Worm (Caenorhabditis elegans) whole organism, young adult: ENCODE data around the gene C14F11.4.

Source experiments
- B0035.1 ChIP-seq: sonication (generic microtip); optimal IDR thresholded peaks from 2 replicates; lab custom pipeline; 2016; ENCODE audit warnings: missing genetic modification characterization, mild to moderate bottlenecking, missing compliant biosample characterization, missing genotype, missing genetic modification reagents
- C06A6.2 ChIP-seq: fragments of 200-800 bp; sonication (Bioruptor generic); conservative IDR thresholded peaks from 2 replicates; pipeline ENCODE4 v1.3.6; 2022; ENCODE audit warnings: missing genetic modification characterization, missing compliant biosample characterization
- D2030.7 ChIP-seq: fragments of 200-800 bp; sonication (Bioruptor generic); IDR thresholded peaks from 2 replicates; pipeline ENCODE4 v1.3.6; 2022; ENCODE audit warnings: missing genetic modification reagents, missing genetic modification characterization, missing compliant biosample characterization
- F22D6.2 ChIP-seq: sonication (generic microtip); optimal IDR thresholded peaks from 2 replicates; lab custom pipeline; 2016; ENCODE audit warnings: mild to moderate bottlenecking, missing genetic modification characterization, missing compliant biosample characterization
- F33H1.4 ChIP-seq: fragments of 200-800 bp; sonication (Bioruptor generic); IDR thresholded peaks from 2 replicates; pipeline ENCODE4 v1.3.6; 2022; ENCODE audit warnings: missing genetic modification reagents, missing genetic modification characterization, missing compliant biosample characterization
- F49E8.2 ChIP-seq: sonication (generic microtip); optimal IDR thresholded peaks from 3 replicates; lab custom pipeline; 2017; ENCODE audit warnings: missing genetic modification characterization, mild to moderate bottlenecking, missing compliant biosample characterization, antibody characterized with exemption, moderate library complexity; ENCODE audit not compliant: insufficient read depth
- F55B11.4 ChIP-seq: sonication (generic microtip); optimal IDR thresholded peaks from 2 replicates; lab custom pipeline; 2016; ENCODE audit warnings: missing compliant biosample characterization, missing genetic modification characterization, borderline replicate concordance; ENCODE audit not compliant: insufficient read depth
- ama-1 ChIP-seq, 3 experiments: fragments of 150-350 bp in 1 of 3; sonication (generic microtip) in 2 of 3; optimal IDR thresholded peaks; 2 replicates each; lab custom pipeline; 2014 to 2018; ENCODE audit warnings: missing biosample characterization in 2 of 3, missing genetic modification characterization in 2 of 3, missing genetic modification reagents in 2 of 3
- athp-1 ChIP-seq: sonication (generic microtip); optimal IDR thresholded peaks from 2 replicates; lab custom pipeline; 2017; ENCODE audit warnings: mild to moderate bottlenecking, missing genetic modification characterization, missing compliant biosample characterization
- attf-3 ChIP-seq: fragments of 200-800 bp; sonication (Bioruptor generic); conservative IDR thresholded peaks from 2 replicates; pipeline ENCODE4 v1.3.6; 2022; ENCODE audit warnings: missing genetic modification reagents, missing genetic modification characterization, missing compliant biosample characterization
- bed-2 ChIP-seq: fragments of 200-800 bp; sonication (Bioruptor generic); IDR thresholded peaks from 2 replicates; pipeline ENCODE4 v1.3.6; 2022; ENCODE audit warnings: missing genetic modification reagents, missing genetic modification characterization, missing compliant biosample characterization
- cebp-1 ChIP-seq, 2 experiments: fragments of 200-800 bp in 1 of 2; sonication (Bioruptor generic) in 1 of 2; sonication (generic microtip) in 1 of 2; IDR thresholded peaks in 1 of 2; optimal IDR thresholded peaks in 1 of 2; 2 replicates each; pipeline versions ENCODE4 v1.3.6 to Lab custom; 2017 to 2022; ENCODE audit warnings: missing compliant biosample characterization in 2 of 2, missing genetic modification characterization in 2 of 2, mild to moderate bottlenecking in 1 of 2, missing genetic modification reagents in 1 of 2, moderate library complexity in 1 of 2
- ceh-40 ChIP-seq: fragments of 200-800 bp; sonication (Bioruptor generic); IDR thresholded peaks from 2 replicates; pipeline ENCODE4 v1.3.6; 2022; ENCODE audit warnings: missing genetic modification characterization, missing compliant biosample characterization
- chd-7 ChIP-seq: sonication (generic microtip); optimal IDR thresholded peaks from 2 replicates; lab custom pipeline; 2016; ENCODE audit warnings: mild to moderate bottlenecking, missing genetic modification characterization, moderate library complexity, missing compliant biosample characterization
- dox-1 ChIP-seq: fragments of 200-800 bp; sonication (Bioruptor generic); IDR thresholded peaks from 2 replicates; pipeline ENCODE4 v1.3.6; 2022; ENCODE audit warnings: missing genetic modification reagents, missing genetic modification characterization, missing compliant biosample characterization
- dpff-1 ChIP-seq: sonication (generic microtip); optimal IDR thresholded peaks from 2 replicates; lab custom pipeline; 2017; ENCODE audit warnings: mild to moderate bottlenecking, missing genetic modification characterization, missing compliant biosample characterization
- egl-44 ChIP-seq: fragments of 200-800 bp; sonication (Bioruptor generic); IDR thresholded peaks from 2 replicates; pipeline ENCODE4 v1.3.6; 2022; ENCODE audit warnings: missing genetic modification reagents, missing genetic modification characterization, missing compliant biosample characterization
- egrh-3 ChIP-seq: fragments of 200-800 bp; sonication (Bioruptor generic); IDR thresholded peaks from 2 replicates; pipeline ENCODE4 v1.3.6; 2022; ENCODE audit warnings: missing genetic modification reagents, missing genetic modification characterization, missing compliant biosample characterization
- ekl-4 ChIP-seq: fragments of 200-800 bp; sonication (Bioruptor generic); IDR thresholded peaks from 2 replicates; pipeline ENCODE4 v1.3.6; 2022; ENCODE audit warnings: missing genetic modification reagents, missing genetic modification characterization, missing compliant biosample characterization
- ets-4 ChIP-seq: fragments of 200-800 bp; sonication (Bioruptor generic); optimal IDR thresholded peaks from 2 replicates; lab custom pipeline; 2018; ENCODE audit warnings: mild to moderate bottlenecking, missing genetic modification characterization, missing compliant biosample characterization
- fkh-3 ChIP-seq: sonication (generic microtip); optimal IDR thresholded peaks from 2 replicates; lab custom pipeline; 2016; ENCODE audit warnings: mild to moderate bottlenecking, missing genetic modification characterization, missing compliant biosample characterization
- hmg-1.2 ChIP-seq: fragments of 200-800 bp; sonication (Bioruptor generic); IDR thresholded peaks from 2 replicates; pipeline ENCODE4 v1.3.6; 2022; ENCODE audit warnings: missing genetic modification reagents, missing genetic modification characterization, missing compliant biosample characterization
- hmg-20 ChIP-seq: fragments of 200-800 bp; sonication (Bioruptor generic); IDR thresholded peaks from 2 replicates; pipeline ENCODE4 v1.3.6; 2022; ENCODE audit warnings: missing genetic modification reagents, missing genetic modification characterization, missing compliant biosample characterization
- hrde-1 ChIP-seq: sonication (generic microtip); optimal IDR thresholded peaks from 2 replicates; lab custom pipeline; 2016; ENCODE audit warnings: missing genetic modification characterization, mild to moderate bottlenecking, missing compliant biosample characterization, moderate library complexity, missing genotype, missing genetic modification reagents, borderline replicate concordance
- lin-26 ChIP-seq: fragments of 200-800 bp; sonication (Bioruptor generic); IDR thresholded peaks from 2 replicates; pipeline ENCODE4 v1.3.6; 2022; ENCODE audit warnings: missing genetic modification reagents, missing genetic modification characterization, missing compliant biosample characterization
- lir-1 ChIP-seq: fragments of 200-800 bp; sonication (Bioruptor generic); conservative IDR thresholded peaks from 2 replicates; pipeline ENCODE4 v1.3.6; 2022; ENCODE audit warnings: missing genetic modification reagents, missing genetic modification characterization, missing compliant biosample characterization
- madf-3 ChIP-seq: fragments of 200-800 bp; sonication (Bioruptor generic); IDR thresholded peaks from 2 replicates; pipeline ENCODE4 v1.3.6; 2022; ENCODE audit warnings: missing genetic modification reagents, missing genetic modification characterization, missing compliant biosample characterization
- mcd-1 ChIP-seq: fragments of 200-800 bp; sonication (Bioruptor generic); IDR thresholded peaks from 2 replicates; pipeline ENCODE4 v1.3.6; 2022; ENCODE audit warnings: missing genetic modification reagents, missing genetic modification characterization, missing compliant biosample characterization
- nfya-1 ChIP-seq: sonication (generic microtip); optimal IDR thresholded peaks from 2 replicates; lab custom pipeline; 2017; ENCODE audit warnings: antibody characterized with exemption, missing compliant biosample characterization, missing genetic modification characterization, borderline replicate concordance; ENCODE audit not compliant: insufficient read depth
- nfyb-1 ChIP-seq: fragments of 200-800 bp; sonication (Bioruptor generic); IDR thresholded peaks from 2 replicates; pipeline ENCODE4 v1.3.6; 2022; ENCODE audit warnings: missing genetic modification reagents, missing genetic modification characterization, missing compliant biosample characterization
- nhr-80 ChIP-seq: sonication (generic microtip); optimal IDR thresholded peaks from 2 replicates; lab custom pipeline; 2016; ENCODE audit warnings: missing genetic modification characterization, missing compliant biosample characterization
- nhr-90 ChIP-seq: sonication (generic microtip); optimal IDR thresholded peaks from 2 replicates; lab custom pipeline; 2016; ENCODE audit warnings: missing genotype, mild to moderate bottlenecking, missing genetic modification characterization, missing compliant biosample characterization
- pha-4 ChIP-seq: fragments of 150-350 bp; sonication (generic microtip); optimal IDR thresholded peaks from 2 replicates; lab custom pipeline; 2014; ENCODE audit warnings: missing biosample characterization, missing genetic modification reagents, missing genetic modification characterization
- snpc-1.1 ChIP-seq: sonication (generic microtip); optimal IDR thresholded peaks from 2 replicates; lab custom pipeline; 2017; ENCODE audit warnings: missing genetic modification characterization, mild to moderate bottlenecking, missing compliant biosample characterization, antibody characterized with exemption, moderate library complexity, missing genotype, missing genetic modification reagents; ENCODE audit not compliant: insufficient read depth
- snpc-1.3 ChIP-seq: sonication (generic microtip); optimal IDR thresholded peaks from 2 replicates; lab custom pipeline; 2017; ENCODE audit warnings: missing genetic modification characterization, mild to moderate bottlenecking, missing compliant biosample characterization, antibody characterized with exemption, moderate library complexity, missing genotype, missing genetic modification reagents; ENCODE audit not compliant: insufficient read depth
- snpc-3.4 ChIP-seq: sonication (generic microtip); optimal IDR thresholded peaks from 2 replicates; lab custom pipeline; 2017; ENCODE audit warnings: missing genetic modification characterization, mild to moderate bottlenecking, missing compliant biosample characterization, antibody characterized with exemption, moderate library complexity, missing genotype, missing genetic modification reagents
- snpc-4 ChIP-seq, 5 experiments: fragments of 150-350 bp in 1 of 5; sonication (generic microtip) in 4 of 5; optimal IDR thresholded peaks; 2 replicates each; lab custom pipeline; 2014 to 2018; ENCODE audit warnings: missing genetic modification characterization in 5 of 5, missing biosample characterization in 3 of 5, antibody characterized with exemption in 2 of 5, mild to moderate bottlenecking in 2 of 5, missing compliant biosample characterization in 2 of 5, missing genotype in 2 of 5, moderate library complexity in 2 of 5, missing genetic modification reagents in 1 of 5
- tbx-9 ChIP-seq: sonication (generic microtip); optimal IDR thresholded peaks from 2 replicates; lab custom pipeline; 2016; ENCODE audit warnings: borderline replicate concordance, missing genetic modification characterization, inconsistent platforms, missing compliant biosample characterization
- zfh-2 ChIP-seq: fragments of 200-800 bp; sonication (Bioruptor generic); conservative IDR thresholded peaks from 2 replicates; pipeline ENCODE4 v1.3.6; 2022; ENCODE audit warnings: missing genetic modification reagents, missing genetic modification characterization, missing compliant biosample characterization
- zim-3 ChIP-seq: sonication (generic microtip); optimal IDR thresholded peaks from 2 replicates; lab custom pipeline; 2017; ENCODE audit warnings: mild to moderate bottlenecking, missing genetic modification characterization, moderate library complexity, missing compliant biosample characterization
- ztf-25 ChIP-seq: fragments of 200-800 bp; sonication (Bioruptor generic); IDR thresholded peaks from 2 replicates; pipeline ENCODE4 v1.3.6; 2022; ENCODE audit warnings: missing genetic modification reagents, missing genetic modification characterization, missing compliant biosample characterization
- ztf-3 ChIP-seq: fragments of 200-800 bp; sonication (Bioruptor generic); optimal IDR thresholded peaks from 2 replicates; lab custom pipeline; 2018; ENCODE audit warnings: mild to moderate bottlenecking, missing genetic modification characterization, missing compliant biosample characterization

Gene C14F11.4

ce11 chrX:6256969-6257368 is 24.1 kb upstream of the C14F11.4 start:
- TF ChIP-seq egrh-3 = no peak
- TF ChIP-seq pha-4 (tag; lab: Kevin White, UChicago) = no peak
- TF ChIP-seq bed-2 (GFP tag; lab: Robert Waterston, UW) = no peak
- TF ChIP-seq hmg-20 = no peak
- TF ChIP-seq F33H1.4 (GFP tag; lab: Robert Waterston, UW) = no peak
- TF ChIP-seq chd-7 (tag; lab: Kevin White, UChicago) = no peak
- TF ChIP-seq ztf-3 (GFP tag; lab: Kevin White, UChicago) = no peak
- TF ChIP-seq zfh-2 (GFP tag; lab: Robert Waterston, UW) = no peak
- no peak for TF ChIP-seq zim-3 (tag; lab: Kevin White, UChicago)
- TF ChIP-seq nfya-1 (tag; lab: Kevin White, UChicago) = no peak
- TF ChIP-seq hrde-1 (tag; lab: Kevin White, UChicago) = no peak
- no peak for TF ChIP-seq ekl-4 (GFP tag; lab: Robert Waterston, UW)
- TF ChIP-seq tbx-9 (tag; lab: Kevin White, UChicago) = no peak
- TF ChIP-seq F49E8.2 (tag; lab: Kevin White, UChicago) = no peak
- no peak for TF ChIP-seq ets-4 (GFP tag; lab: Kevin White, UChicago)
- TF ChIP-seq athp-1 = no peak
- TF ChIP-seq ceh-40 (GFP tag; lab: Robert Waterston, UW) = no peak
- TF ChIP-seq snpc-1.3 = no peak

ce11 chrX:6256430-6256829 is 23.6 kb upstream of the C14F11.4 start:
- TF ChIP-seq dox-1 (GFP tag; lab: Robert Waterston, UW) (0 out of 2 replicates have a peak, but pooled peaks have one; percentile 4), C06A6.2 (GFP tag; lab: Robert Waterston, UW) (no peak), D2030.7 (no peak), cebp-1 (GFP tag; IDR thresholded peaks at IDR 0.05; lab: Robert Waterston, UW) (no peak), cebp-1 (tag; optimal IDR thresholded peaks at IDR 0.05; lab: Kevin White, UChicago) (peak; percentile 25), bed-2 (GFP tag; lab: Robert Waterston, UW) (no peak), ets-4 (GFP tag; lab: Kevin White, UChicago) (no peak), mcd-1 (GFP tag; lab: Robert Waterston, UW) (no peak), egl-44 (GFP tag; lab: Robert Waterston, UW) (0 out of 2 replicates have a peak, but pooled peaks have one; percentile 8), nhr-90 (tag; lab: Kevin White, UChicago) (no peak), ceh-40 (GFP tag; lab: Robert Waterston, UW) (no peak), snpc-3.4 (no peak), fkh-3 (tag; lab: Kevin White, UChicago) (no peak), ekl-4 (GFP tag; lab: Robert Waterston, UW) (no peak), F22D6.2 (no peak), nfyb-1 (GFP tag; lab: Robert Waterston, UW) (peak; percentile 52), dpff-1 (tag; lab: Kevin White, UChicago) (no peak), snpc-1.1 (tag; lab: Kevin White, UChicago) (no peak), madf-3 (GFP tag; lab: Robert Waterston, UW) (0 out of 2 replicates have a peak, but pooled peaks have one; percentile 15), F55B11.4 (tag; lab: Kevin White, UChicago) (no peak), snpc-4 (GFP tag; optimal IDR thresholded peaks at IDR 0.05; lab: Kevin White, UChicago) (no peak), snpc-4 (tag; optimal IDR thresholded peaks at IDR 0.05; lab: Kevin White, UChicago) (no peak), ztf-25 (GFP tag; lab: Robert Waterston, UW) (no peak), B0035.1 (tag; lab: Kevin White, UChicago) (no peak), attf-3 (no peak), lir-1 (GFP tag; lab: Robert Waterston, UW) (no peak), lin-26 (GFP tag; lab: Robert Waterston, UW) (no peak), nhr-80 (tag; lab: Kevin White, UChicago) (peak; percentile 50), hmg-1.2 (GFP tag; lab: Robert Waterston, UW) (no peak), ama-1 (optimal IDR thresholded peaks at IDR 0.05; lab: Kevin White, UChicago) (peak; percentile 65), ama-1 (GFP tag; optimal IDR thresholded peaks at IDR 0.05; lab: Kevin White, UChicago) (no peak)
